Fruit fly (Drosophila melanogaster): Measurements from ENCODE around the gene drn.

drn gene

DNA sequence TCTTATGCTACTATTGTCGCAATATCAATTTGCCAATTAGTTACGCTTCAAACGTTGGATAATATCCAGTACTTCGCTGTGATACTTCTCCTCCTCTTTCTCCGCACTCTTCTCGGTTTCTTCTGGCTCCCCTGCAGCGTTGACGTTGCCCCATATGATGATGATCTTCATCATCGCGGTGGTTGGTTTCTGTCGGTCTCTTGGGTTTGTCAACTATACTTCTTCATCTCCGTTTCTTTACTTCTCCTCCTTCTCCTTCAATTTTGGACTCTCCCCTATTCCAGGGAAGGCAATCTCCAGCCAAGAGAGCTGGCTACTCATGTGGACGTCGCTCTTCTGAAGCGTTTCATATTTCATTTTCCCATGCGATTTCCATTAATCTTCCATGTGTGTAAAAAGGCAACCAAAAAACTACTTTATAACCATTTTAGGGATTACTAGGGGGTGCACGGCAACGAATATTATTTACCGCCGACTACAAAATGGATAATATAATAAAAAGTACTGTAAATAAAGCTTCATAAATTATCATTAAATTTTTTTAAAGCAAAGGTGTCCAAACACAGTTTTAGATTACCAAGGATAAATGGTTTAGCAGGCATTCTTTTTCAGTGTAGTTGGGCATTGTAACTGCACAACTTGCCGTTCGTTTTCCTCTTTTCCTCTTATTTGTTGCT lies 7.8 kb downstream of the drn start:
- TF ChIP-seq CG32264 (GFP tag; optimal IDR thresholded peaks at IDR 0.05) (peak; percentile 36), Hr83 (GFP tag; optimal IDR thresholded peaks at IDR 0.05; ENCODE audit: poor library complexity, severe bottlenecking) (no peak), HLH106 (tag; optimal IDR thresholded peaks at IDR 0.05) (peak; percentile 67), lola (GFP tag; optimal IDR thresholded peaks at IDR 0.05) (no peak), rgr (GFP tag; optimal IDR thresholded peaks at IDR 0.05) (peak; percentile 78), jim (GFP tag; optimal IDR thresholded peaks at IDR 0.05) (no peak), sage (GFP tag; optimal IDR thresholded peaks at IDR 0.05) (peak; percentile 60), h (GFP tag; optimal IDR thresholded peaks at IDR 0.05) (peak; percentile 84), Hr78 (GFP tag; optimal IDR thresholded peaks at IDR 0.05) (no peak), br (GFP tag; optimal IDR thresholded peaks at IDR 0.05) (peak; percentile 72), GATAd (GFP tag; optimal IDR thresholded peaks at IDR 0.05) (no peak), Jra (GFP tag; optimal IDR thresholded peaks at IDR 0.05) (peak; percentile 18), fru (GFP tag; optimal IDR thresholded peaks at IDR 0.05) (peak; percentile 81), usp (GFP tag; optimal IDR thresholded peaks at IDR 0.05) (no peak), OdsH (GFP tag; optimal IDR thresholded peaks at IDR 0.05) (peak; percentile 79), ey (GFP tag; optimal IDR thresholded peaks at IDR 0.05) (peak; percentile 80), Mio (GFP tag; optimal IDR thresholded peaks at IDR 0.05) (no peak), Sp1 (GFP tag; optimal IDR thresholded peaks at IDR 0.05) (peak; percentile 75), CG9705 (GFP tag; optimal IDR thresholded peaks at IDR 0.05) (no peak), Abd-B (GFP tag; optimal IDR thresholded peaks at IDR 0.05) (no peak), dsf (GFP tag; optimal IDR thresholded peaks at IDR 0.05; ENCODE audit: borderline replicate concordance) (no peak), Rel (GFP tag; optimal IDR thresholded peaks at IDR 0.05) (no peak), Rel (tag; optimal IDR thresholded peaks at IDR 0.05) (no peak), dmrt93B (GFP tag; optimal IDR thresholded peaks at IDR 0.05) (peak; percentile 46), woc (GFP tag; optimal IDR thresholded peaks at IDR 0.05) (peak; percentile 74), Myc (optimal IDR thresholded peaks at IDR 0.05) (no peak), Hnf4 (GFP tag; optimal IDR thresholded peaks at IDR 0.05) (peak; percentile 42), psq (GFP tag; optimal IDR thresholded peaks at IDR 0.05) (peak; percentile 93), Vsx2 (GFP tag; optimal IDR thresholded peaks at IDR 0.05; ENCODE audit: partially characterized antibody) (no peak), Dif (GFP tag; optimal IDR thresholded peaks at IDR 0.05; ENCODE audit: partially characterized antibody) (peak; percentile 9), pan (optimal IDR thresholded peaks at IDR 0.05) (no peak), tai (GFP tag; optimal IDR thresholded peaks at IDR 0.05) (peak; percentile 48), sv (GFP tag; optimal IDR thresholded peaks at IDR 0.05) (no peak), Dfd (GFP tag; optimal IDR thresholded peaks at IDR 0.05) (no peak), foxo (GFP tag; optimal IDR thresholded peaks at IDR 0.05) (peak in 1 of 2 experiments; percentile 80), N (GFP tag; optimal IDR thresholded peaks at IDR 0.05) (no peak), CrebA (GFP tag; optimal IDR thresholded peaks at IDR 0.05; ENCODE audit: borderline replicate concordance) (no peak), dl (GFP tag; optimal IDR thresholded peaks at IDR 0.05; ENCODE audit: insufficient read depth in 1 of 2, partially characterized antibody in 2 of 2) (no peak), brk (GFP tag; optimal IDR thresholded peaks at IDR 0.05) (peak; percentile 57)

DNA sequence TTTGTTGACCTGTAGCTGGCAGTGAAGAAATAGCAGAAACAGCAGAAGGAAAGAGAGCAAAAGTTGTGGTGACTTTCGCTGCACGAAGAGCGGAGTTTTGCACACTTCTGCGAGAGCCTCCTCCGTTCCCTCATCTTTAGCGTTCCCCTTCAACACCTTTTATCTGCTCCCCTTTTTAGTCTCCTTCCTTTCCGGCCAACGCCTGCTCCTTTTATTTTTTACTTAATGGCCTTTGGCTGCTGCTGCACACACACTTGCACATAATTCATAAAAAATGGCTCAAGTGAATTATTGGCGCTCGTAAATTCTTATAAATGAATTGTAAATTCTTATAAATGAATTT lies 8.3 kb downstream of the drn start:
- TF ChIP-seq jim (GFP tag; optimal IDR thresholded peaks at IDR 0.05) (no peak), OdsH (GFP tag; optimal IDR thresholded peaks at IDR 0.05) (no peak), Dif (GFP tag; optimal IDR thresholded peaks at IDR 0.05; ENCODE audit: partially characterized antibody) (peak; percentile 40), tai (GFP tag; optimal IDR thresholded peaks at IDR 0.05) (no peak), psq (GFP tag; optimal IDR thresholded peaks at IDR 0.05) (peak; percentile 89), dl (GFP tag; optimal IDR thresholded peaks at IDR 0.05; ENCODE audit: insufficient read depth in 1 of 2, partially characterized antibody in 2 of 2) (peak in 1 of 2 experiments; percentile 18), CG9705 (GFP tag; optimal IDR thresholded peaks at IDR 0.05) (no peak)

Measured in whole organism, wandering third instar larva.